Fruit fly (Drosophila melanogaster) ovary, adult (tissue): Measurements from ENCODE around the gene CG34030.

Source experiments
- CG17801 ChIP-seq: fragments of 200-800 bp; optimal IDR thresholded peaks from 2 replicates; lab custom pipeline; 2019; ENCODE audit warnings: missing biosample characterization, mild to moderate bottlenecking, missing genetic modification characterization, moderate library complexity; ENCODE audit not compliant: partially characterized antibody

The CG34030 gene

dm6 chr3L:7086093-7086492, 11.0 kb upstream of the CG34030 start:
- TF ChIP-seq CG17801 (GFP tag; lab: Kevin White, UChicago), result no peak

- no peak for TF ChIP-seq CG17801 (GFP tag; lab: Kevin White, UChicago)
Observed at dm6 chr3L:7082168-7082567, 7.1 kb upstream of the CG34030 start.

DNA sequence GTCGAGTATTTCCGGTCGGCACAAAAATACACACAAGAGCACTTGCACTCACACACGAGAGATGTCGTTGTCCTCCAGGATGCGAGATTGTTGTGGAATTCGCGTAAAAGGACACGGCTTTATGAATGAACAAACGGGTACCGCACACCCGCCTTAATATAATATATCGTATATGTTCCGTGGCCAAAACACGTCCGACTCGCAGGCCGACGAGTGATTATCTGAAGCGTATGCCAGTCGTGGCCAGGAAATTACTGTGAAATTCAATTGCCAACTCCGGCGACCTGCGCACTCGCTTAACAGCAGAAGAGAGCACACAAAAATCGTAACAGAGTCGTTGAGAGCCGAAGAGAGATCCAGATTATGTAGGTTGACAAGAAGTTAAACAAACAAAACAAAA, 2.2 kb upstream of the CG34030 start, which contains the start of gene CG8641:
CG8641 (minus strand) TSS at position 205 of the 400 bp plus-strand sequence.
- no peak for TF ChIP-seq CG17801 (GFP tag; lab: Kevin White, UChicago)

DNA sequence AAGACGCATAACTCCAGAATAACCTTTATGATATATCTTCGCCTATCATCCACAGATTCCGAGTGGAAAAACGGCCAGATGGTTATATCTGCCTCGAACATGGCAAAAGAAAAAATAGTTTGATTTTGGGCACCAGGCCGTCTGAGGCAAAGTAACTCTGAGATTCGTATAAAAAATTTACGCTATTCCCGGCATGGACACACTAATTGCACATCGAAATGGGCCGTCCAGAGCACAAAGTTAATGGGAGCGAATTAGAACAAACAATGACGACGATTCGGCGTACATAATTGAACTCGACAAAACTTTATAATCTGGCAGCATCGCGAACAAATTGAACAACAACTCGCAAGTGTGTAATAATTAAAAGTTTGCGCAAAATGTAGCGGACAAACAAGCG, 5.9 kb downstream of the CG34030 start, which contains the start of gene CG32391:
CG32391 (minus strand) TSS at position 101 of the 400 bp plus-strand sequence.
- no peak for TF ChIP-seq CG17801 (GFP tag; lab: Kevin White, UChicago)

dm6 chr3L:7066014-7066413, 9.0 kb downstream of the CG34030 start, which contains the start of gene CG14823:
Gene CG14823 (plus strand): TSS chr3L:7066314.
- TF ChIP-seq CG17801 (GFP tag; lab: Kevin White, UChicago), result no peak

DNA sequence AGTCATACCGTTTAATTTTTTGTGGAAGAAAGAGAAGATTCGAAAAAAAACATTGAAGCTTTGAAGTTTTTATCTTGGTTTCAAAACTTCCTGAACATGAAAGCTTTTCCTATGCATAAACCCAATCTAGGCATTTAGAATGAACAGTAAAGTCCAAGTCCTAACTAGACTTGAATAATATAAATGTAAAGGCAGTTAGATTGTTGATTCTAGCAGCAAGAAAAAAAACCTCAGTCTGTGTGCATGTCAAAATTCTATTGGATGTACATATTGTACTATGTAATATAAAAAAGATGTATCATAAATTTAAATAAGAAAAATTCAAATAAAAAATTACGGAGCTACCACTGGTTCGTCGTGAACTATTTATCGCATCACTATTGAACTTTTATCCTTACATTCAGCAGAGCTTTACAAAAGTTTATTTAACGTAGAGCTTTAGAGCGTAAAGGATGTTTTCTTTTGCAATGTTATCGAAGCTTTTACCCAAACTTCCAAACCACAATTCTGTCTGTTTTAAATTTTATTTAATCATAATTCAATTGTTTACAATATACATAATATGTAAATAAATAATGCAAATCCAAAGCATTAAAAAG, 16.5 kb downstream of the CG34030 start:
- no peak for TF ChIP-seq CG17801 (GFP tag; lab: Kevin White, UChicago)

DNA sequence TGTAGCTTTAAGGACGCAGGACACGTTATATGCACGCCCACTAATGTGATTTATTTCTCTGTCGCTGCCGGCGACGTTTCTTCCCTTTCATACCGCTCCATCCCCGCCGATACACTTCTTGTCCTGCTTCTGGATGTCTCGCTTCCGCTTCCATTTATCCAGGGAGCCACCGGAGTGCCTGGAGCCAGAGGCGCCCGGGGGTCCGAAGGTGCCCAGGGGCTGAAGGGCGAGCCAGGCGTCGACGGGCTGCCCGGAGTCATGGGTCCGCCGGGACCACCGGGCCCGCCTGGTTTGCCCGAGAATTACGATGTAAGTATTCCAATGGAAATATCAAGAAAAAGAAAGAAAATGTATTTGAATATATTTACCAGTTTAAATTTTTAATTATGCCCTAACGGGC, 37.2 kb downstream of the CG34030 start:
- TF ChIP-seq CG17801 (GFP tag; lab: Kevin White, UChicago), result no peak

DNA sequence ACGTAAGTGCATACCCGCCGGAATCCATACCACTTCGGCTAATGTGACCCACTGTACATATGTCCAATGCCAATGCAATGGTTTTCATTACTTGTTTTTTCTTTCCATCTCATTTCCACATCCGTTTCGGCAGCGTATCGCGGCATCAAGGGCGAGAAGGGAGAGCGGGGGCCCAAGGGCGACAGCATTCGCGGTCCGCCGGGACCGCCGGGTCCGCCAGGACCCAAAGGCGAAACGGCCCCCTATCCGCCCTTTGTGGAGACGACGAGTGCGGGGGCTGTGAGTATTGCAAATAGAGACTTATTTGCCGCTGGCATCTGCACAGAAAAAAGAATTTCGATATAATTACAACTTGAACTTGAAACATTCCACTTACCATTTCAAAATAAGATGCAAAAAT, 40.0 kb downstream of the CG34030 start:
- TF ChIP-seq CG17801 (GFP tag; lab: Kevin White, UChicago), result no peak

DNA sequence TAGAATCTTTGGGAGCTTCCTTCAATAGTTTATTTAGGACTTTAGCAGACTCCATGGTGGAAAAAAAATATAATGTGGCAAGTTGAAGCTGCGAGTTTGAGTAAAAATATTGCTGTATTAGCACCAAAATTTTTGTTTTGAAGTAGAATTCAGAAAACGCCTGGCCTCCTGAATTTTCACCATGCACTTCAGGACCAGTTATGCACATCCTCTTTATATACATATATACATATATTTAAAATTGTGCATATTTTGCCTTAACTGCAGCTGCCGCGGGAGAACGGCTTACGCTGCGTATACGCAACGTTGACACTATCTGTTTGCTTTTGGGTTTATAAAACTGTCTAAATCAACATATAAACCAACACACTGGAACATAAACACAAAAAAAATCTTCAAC, 48.4 kb downstream of the CG34030 start, which contains the start of gene CG17744:
CG17744 (minus strand) TSS at position 101 of the 400 bp plus-strand sequence.
- TF ChIP-seq CG17801 (GFP tag; lab: Kevin White, UChicago), result no peak
